Fruit fly (Drosophila melanogaster): ENCODE measurements around the gene CG5989.

CG5989 gene

dm6 chr3L:8584086-8584485 lies 19.9 kb downstream of the CG5989 start:
- no peak for TF ChIP-seq CG12605 (GFP tag; IDR thresholded peaks at IDR 0.05)
- no peak for TF ChIP-seq Pif1B (GFP tag; optimal IDR thresholded peaks at IDR 0.05)
- no peak for TF ChIP-seq CG10348 (GFP tag; IDR thresholded peaks at IDR 0.05)

- TF ChIP-seq CG4496 (GFP tag; IDR thresholded peaks at IDR 0.05) (no peak), EcR (GFP tag; optimal IDR thresholded peaks at IDR 0.05) (no peak), rn (GFP tag; IDR thresholded peaks at IDR 0.05) (no peak), CG17806 (tag; optimal IDR thresholded peaks at IDR 0.05) (no peak), CG10348 (GFP tag; IDR thresholded peaks at IDR 0.05) (no peak), CG8159 (tag; optimal IDR thresholded peaks at IDR 0.05) (no peak), CG8301 (tag; optimal IDR thresholded peaks at IDR 0.05) (no peak), Ets98B (GFP tag; IDR thresholded peaks at IDR 0.05) (no peak), D1 (tag; optimal IDR thresholded peaks at IDR 0.05) (no peak), CG13204 (GFP tag; optimal IDR thresholded peaks at IDR 0.05) (no peak), Snoo (tag; optimal IDR thresholded peaks at IDR 0.05) (no peak), Pif1B (GFP tag; optimal IDR thresholded peaks at IDR 0.05) (no peak), CG14655 (GFP tag; optimal IDR thresholded peaks at IDR 0.05) (no peak), CG9948 (tag; optimal IDR thresholded peaks at IDR 0.05) (no peak)
Observed at dm6 chr3L:8582105-8582707, 21.7 kb downstream of the CG5989 start.

DNA sequence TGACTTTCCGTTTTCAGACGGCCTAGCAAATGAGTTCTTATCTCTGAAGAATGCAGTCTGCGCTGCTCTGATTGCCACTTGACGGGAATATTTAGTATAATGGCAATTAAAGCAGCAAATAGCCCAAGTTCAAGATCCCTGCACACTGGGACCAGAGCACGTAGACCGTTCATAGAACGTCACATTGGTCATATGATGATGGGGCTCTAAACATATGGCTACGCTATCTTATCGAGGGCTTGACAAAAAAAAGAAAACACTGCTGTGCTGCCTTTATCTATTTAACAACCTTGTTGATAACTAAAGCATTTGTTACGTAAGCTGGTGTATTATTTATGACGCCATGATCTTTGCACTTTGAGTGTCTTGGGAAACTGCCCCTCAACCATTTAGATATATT lies 23.2 kb downstream of the CG5989 start:
- TF ChIP-seq CG14655 (GFP tag; optimal IDR thresholded peaks at IDR 0.05): no peak
- TF ChIP-seq D1 (tag; optimal IDR thresholded peaks at IDR 0.05): no peak
- TF ChIP-seq CG4496 (GFP tag; IDR thresholded peaks at IDR 0.05): no peak
- no peak for TF ChIP-seq CG10348 (GFP tag; IDR thresholded peaks at IDR 0.05)
- TF ChIP-seq CG34367 (tag; optimal IDR thresholded peaks at IDR 0.05): no peak
- TF ChIP-seq CG9948 (tag; optimal IDR thresholded peaks at IDR 0.05): no peak
- TF ChIP-seq rn (GFP tag; IDR thresholded peaks at IDR 0.05): no peak
- no peak for TF ChIP-seq CG8159 (tag; optimal IDR thresholded peaks at IDR 0.05)
- TF ChIP-seq Snoo (tag; optimal IDR thresholded peaks at IDR 0.05): no peak
- TF ChIP-seq Ets98B (GFP tag; IDR thresholded peaks at IDR 0.05): no peak
- no peak for TF ChIP-seq CG32121 (GFP tag; IDR thresholded peaks at IDR 0.05)
- no peak for TF ChIP-seq gl (tag; optimal IDR thresholded peaks at IDR 0.05)

DNA sequence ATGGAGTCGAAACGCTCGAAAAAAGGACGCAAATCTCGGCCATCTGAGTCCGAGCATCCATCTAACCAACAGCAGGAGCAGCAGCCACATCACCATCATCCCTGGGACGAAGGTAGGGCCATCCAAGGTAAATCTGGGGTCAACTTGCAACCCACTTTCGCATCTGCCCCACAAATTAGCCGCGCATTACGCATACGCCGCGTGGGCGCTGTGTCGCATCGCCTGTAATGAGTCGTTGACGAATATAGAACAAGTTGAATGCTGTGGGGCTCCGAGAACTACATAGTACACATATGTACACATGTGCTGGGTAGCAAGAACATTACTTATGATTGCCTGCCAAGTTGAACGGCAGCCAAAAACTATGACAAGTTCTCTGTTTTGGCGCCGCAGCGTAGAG lies 24.4 kb downstream of the CG5989 start:
- no peak for TF ChIP-seq gl (tag; optimal IDR thresholded peaks at IDR 0.05)
- TF ChIP-seq CG34367 (tag; optimal IDR thresholded peaks at IDR 0.05): no peak
- TF ChIP-seq EcR (GFP tag; optimal IDR thresholded peaks at IDR 0.05): no peak
- TF ChIP-seq CG4496 (GFP tag; IDR thresholded peaks at IDR 0.05): no peak

dm6 chr3L:8578470-8578869 lies 25.5 kb downstream of the CG5989 start:
- no peak for TF ChIP-seq EcR (GFP tag; optimal IDR thresholded peaks at IDR 0.05)
- no peak for TF ChIP-seq CG34367 (tag; optimal IDR thresholded peaks at IDR 0.05)
- TF ChIP-seq Ets98B (GFP tag; IDR thresholded peaks at IDR 0.05): 0 out of 2 replicates have a peak, but pooled peaks have one; percentile 27
- peak; percentile 36; the same call in 1 of the 3 replicates for TF ChIP-seq CG4496 (GFP tag; IDR thresholded peaks at IDR 0.05)
- TF ChIP-seq CG8301 (tag; optimal IDR thresholded peaks at IDR 0.05): no peak
- no peak for TF ChIP-seq rn (GFP tag; IDR thresholded peaks at IDR 0.05)
- no peak for TF ChIP-seq fd96Ca (GFP tag; IDR thresholded peaks at IDR 0.05)
- TF ChIP-seq CG13204 (GFP tag; optimal IDR thresholded peaks at IDR 0.05): no peak
- no peak for TF ChIP-seq CG14655 (GFP tag; optimal IDR thresholded peaks at IDR 0.05)
- TF ChIP-seq CG10348 (GFP tag; IDR thresholded peaks at IDR 0.05): no peak

- 0 out of 3 replicates have a peak, but pooled peaks have one; percentile 8 for TF ChIP-seq fd96Ca (GFP tag; IDR thresholded peaks at IDR 0.05)
- TF ChIP-seq CG4496 (GFP tag; IDR thresholded peaks at IDR 0.05): no peak
Observed at dm6 chr3L:8575844-8576842, 27.8 kb downstream of the CG5989 start, which contains the start of the genes CG6638 and CG43078. TSS of gene CG6638 (minus strand) at chr3L:8576078. TSS of gene CG43078 (plus strand) at chr3L:8576808.

DNA sequence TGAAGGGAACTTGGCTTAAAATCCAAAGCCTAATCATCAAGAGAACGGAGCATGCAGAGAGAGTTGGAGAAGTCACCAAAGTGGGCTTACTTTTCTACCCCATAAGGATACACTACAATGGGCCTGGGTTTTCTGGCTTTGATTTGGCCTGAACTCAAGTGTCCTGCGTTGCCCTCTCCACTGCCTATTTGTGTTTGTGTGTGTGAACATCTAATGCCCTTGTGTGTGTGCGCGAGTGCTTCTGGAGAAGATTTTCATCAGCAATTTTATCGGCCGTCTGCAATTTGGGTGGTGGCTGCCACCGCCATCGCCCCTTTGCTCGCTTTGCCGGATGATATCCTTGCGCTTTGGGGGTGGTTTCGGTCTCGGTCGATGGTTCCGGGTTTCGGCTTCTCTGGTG lies 43.3 kb downstream of the CG5989 start:
- TF ChIP-seq CG32121 (GFP tag; IDR thresholded peaks at IDR 0.05): no peak
- no peak for TF ChIP-seq CG13204 (GFP tag; optimal IDR thresholded peaks at IDR 0.05)
- no peak for TF ChIP-seq rn (GFP tag; IDR thresholded peaks at IDR 0.05)
- TF ChIP-seq CG14655 (GFP tag; optimal IDR thresholded peaks at IDR 0.05): no peak
- TF ChIP-seq CG10348 (GFP tag; IDR thresholded peaks at IDR 0.05): no peak
- no peak for TF ChIP-seq CG8301 (tag; optimal IDR thresholded peaks at IDR 0.05)
- no peak for TF ChIP-seq CG15710 (tag; optimal IDR thresholded peaks at IDR 0.05)
- TF ChIP-seq Ets98B (GFP tag; IDR thresholded peaks at IDR 0.05): no peak
- TF ChIP-seq Snoo (tag; optimal IDR thresholded peaks at IDR 0.05): no peak
- no peak for TF ChIP-seq fd96Ca (GFP tag; IDR thresholded peaks at IDR 0.05)
- TF ChIP-seq EcR (GFP tag; optimal IDR thresholded peaks at IDR 0.05): no peak

Data from whole organism, pupa.